Fruit fly (Drosophila melanogaster): ENCODE data around the gene xit.

The xit gene

dm6 chrX:6852574-6852973 is 31.8 kb downstream of the xit start (continued):
- TF ChIP-seq Hand (GFP tag; optimal IDR thresholded peaks at IDR 0.05) (peak; percentile 1), CG10321 (GFP tag; IDR thresholded peaks at IDR 0.05) (peak; percentile 53; the same call in 1 of the 2 replicates), tll (GFP tag; optimal IDR thresholded peaks at IDR 0.05) (no peak), eve (GFP tag; optimal IDR thresholded peaks at IDR 0.05) (no peak), eyg (GFP tag; optimal IDR thresholded peaks at IDR 0.05) (peak; percentile 90), Scr (GFP tag; IDR thresholded peaks at IDR 0.05; ENCODE audit: partially characterized antibody) (peak; percentile 54), Sox102F (GFP tag; optimal IDR thresholded peaks at IDR 0.05) (peak; percentile 91), CG7357 (GFP tag; IDR thresholded peaks at IDR 0.05) (peak; percentile 98), Sry-δ (GFP tag; optimal IDR thresholded peaks at IDR 0.05) (peak; percentile 76), nau (GFP tag; optimal IDR thresholded peaks at IDR 0.05) (peak; percentile 76), Hr39 (optimal IDR thresholded peaks at IDR 0.05) (no peak), Nf-YB (GFP tag; optimal IDR thresholded peaks at IDR 0.05) (peak; percentile 67), Hr78 (GFP tag; optimal IDR thresholded peaks at IDR 0.05) (peak in 1 of 2 experiments; percentile 17), CG4617 (GFP tag; optimal IDR thresholded peaks at IDR 0.05; ENCODE audit: borderline replicate concordance) (peak; percentile 76), Dp (GFP tag; optimal IDR thresholded peaks at IDR 0.05) (peak; percentile 93), CG34422 (GFP tag; IDR thresholded peaks at IDR 0.05) (peak; percentile 74; the same call in 2 of the 3 replicates), zen2 (GFP tag; IDR thresholded peaks at IDR 0.05; ENCODE audit: partially characterized antibody) (no peak; the same call in 2 of the 3 replicates), CG7786 (GFP tag; optimal IDR thresholded peaks at IDR 0.05) (peak; percentile 92), wdn (GFP tag; IDR thresholded peaks at IDR 0.05) (peak; percentile 72), kni (GFP tag; optimal IDR thresholded peaks at IDR 0.05) (peak; percentile 74), chif (GFP tag; optimal IDR thresholded peaks at IDR 0.05) (peak; percentile 85 to 90), CG13287 (GFP tag; IDR thresholded peaks at IDR 0.05; ENCODE audit: partially characterized antibody) (peak; percentile 66), CG17612 (GFP tag; IDR thresholded peaks at IDR 0.05) (peak; percentile 56; the same call in 1 of the 2 replicates), CG14667 (GFP tag; IDR thresholded peaks at IDR 0.05) (peak; percentile 78), HmgZ (tag; optimal IDR thresholded peaks at IDR 0.05) (peak; percentile 95), CG2889 (GFP tag; IDR thresholded peaks at IDR 0.05) (peak; percentile 81), CG18619 (GFP tag; optimal IDR thresholded peaks at IDR 0.05) (peak; percentile 87), ara (GFP tag; IDR thresholded peaks at IDR 0.05) (peak; percentile 83), crc (GFP tag; optimal IDR thresholded peaks at IDR 0.05) (peak; percentile 88), Doc2 (GFP tag; IDR thresholded peaks at IDR 0.05) (no peak), ken (GFP tag; IDR thresholded peaks at IDR 0.05) (peak; percentile 84), sima (GFP tag; optimal IDR thresholded peaks at IDR 0.05) (peak; percentile 82), schlank (tag; optimal IDR thresholded peaks at IDR 0.05) (peak; percentile 86), CG11723 (GFP tag; optimal IDR thresholded peaks at IDR 0.05) (peak; percentile 82), CG12942 (GFP tag; optimal IDR thresholded peaks at IDR 0.05) (peak; percentile 86), CG8388 (GFP tag; optimal IDR thresholded peaks at IDR 0.05) (peak; percentile 83), CG13296 (GFP tag; optimal IDR thresholded peaks at IDR 0.05) (peak; percentile 90), gfzf (GFP tag; optimal IDR thresholded peaks at IDR 0.05) (peak; percentile 38), CG12219 (GFP tag; optimal IDR thresholded peaks at IDR 0.05) (peak; percentile 86), psq (GFP tag; optimal IDR thresholded peaks at IDR 0.05) (peak; percentile 61), rib (GFP tag; IDR thresholded peaks at IDR 0.05) (peak; percentile 84), CG6765 (GFP tag; optimal IDR thresholded peaks at IDR 0.05) (peak; percentile 68), CG17186 (GFP tag; optimal IDR thresholded peaks at IDR 0.05) (peak; percentile 89), CG2678 (tag; optimal IDR thresholded peaks at IDR 0.05) (peak; percentile 95), onecut (GFP tag; IDR thresholded peaks at IDR 0.05) (peak; percentile 83), CG3838 (GFP tag; optimal IDR thresholded peaks at IDR 0.05) (peak; percentile 47), fd3F (GFP tag; optimal IDR thresholded peaks at IDR 0.05) (peak; percentile 89), br (optimal IDR thresholded peaks at IDR 0.05) (no peak), Camta (GFP tag; optimal IDR thresholded peaks at IDR 0.05) (peak; percentile 91), CG6683 (GFP tag; optimal IDR thresholded peaks at IDR 0.05) (peak; percentile 69), gt (GFP tag; IDR thresholded peaks at IDR 0.05) (peak; percentile 58)
